Fruit fly (Drosophila melanogaster) whole organism, embryonic: ENCODE data around the gene PolD3.

Experiments
- Awh ChIP-seq: fragments of 200-800 bp; sonication (Bioruptor generic); IDR thresholded peaks from 2 replicates; pipeline ENCODE4, ENCODE4 v1.3.6; 2022; ENCODE audit warnings: missing biosample characterization, missing genetic modification characterization
- B-H2 ChIP-seq: fragments of 200-800 bp; sonication (Bioruptor generic); optimal IDR thresholded peaks from 2 replicates; lab custom pipeline; 2018; ENCODE audit warnings: missing biosample characterization, mild to moderate bottlenecking, missing genetic modification characterization
- CG10565 ChIP-seq: fragments of 200-800 bp; sonication (Bioruptor generic); optimal IDR thresholded peaks from 3 replicates; lab custom pipeline; 2016; ENCODE audit warnings: missing biosample characterization, mild to moderate bottlenecking, missing genetic modification characterization
- CG11560 ChIP-seq: fragments of 200-800 bp; sonication (Bioruptor generic); IDR thresholded peaks from 3 replicates; pipeline ENCODE4 v1.3.6; 2022; ENCODE audit warnings: missing biosample characterization, missing genetic modification characterization
- CG12769 ChIP-seq: fragments of 200-800 bp; sonication (Bioruptor generic); optimal IDR thresholded peaks from 2 replicates; lab custom pipeline; 2019; ENCODE audit warnings: missing biosample characterization, mild to moderate bottlenecking, missing genetic modification characterization, moderate library complexity
- CG13624 ChIP-seq: fragments of 200-800 bp; sonication (Bioruptor generic); optimal IDR thresholded peaks from 2 replicates; lab custom pipeline; 2016; ENCODE audit warnings: missing biosample characterization, missing genetic modification characterization
- CG15479 ChIP-seq: fragments of 200-800 bp; sonication (Bioruptor generic); optimal IDR thresholded peaks from 3 replicates; lab custom pipeline; 2019; ENCODE audit warnings: missing biosample characterization, mild to moderate bottlenecking, missing genetic modification characterization, moderate library complexity
- CG17359 ChIP-seq: fragments of 200-800 bp; sonication (Bioruptor generic); optimal IDR thresholded peaks from 3 replicates; lab custom pipeline; 2018; ENCODE audit warnings: missing biosample characterization, mild to moderate bottlenecking, missing genetic modification characterization, moderate library complexity
- CG1832 ChIP-seq: fragments of 200-800 bp; sonication (Bioruptor generic); optimal IDR thresholded peaks from 2 replicates; lab custom pipeline; 2017; ENCODE audit warnings: missing biosample characterization, mild to moderate bottlenecking, missing genetic modification characterization, inconsistent platforms
- CG2712 ChIP-seq: fragments of 200-800 bp; optimal IDR thresholded peaks from 3 replicates; lab custom pipeline; 2019; ENCODE audit warnings: missing biosample characterization, mild to moderate bottlenecking, missing genetic modification characterization, moderate library complexity
- CG2875 ChIP-seq: fragments of 200-800 bp; sonication (Bioruptor generic); optimal IDR thresholded peaks from 2 replicates; lab custom pipeline; 2017; ENCODE audit warnings: missing biosample characterization, mild to moderate bottlenecking, missing genetic modification characterization, missing genetic modification reagents
- CG2889 ChIP-seq: fragments of 200-800 bp; sonication (Bioruptor generic); IDR thresholded peaks from 3 replicates; pipeline ENCODE4 v1.3.6; 2022; ENCODE audit warnings: missing biosample characterization, missing genetic modification characterization
- CG32532 ChIP-seq: fragments of 200-800 bp; sonication (Bioruptor generic); IDR thresholded peaks from 2 replicates; pipeline ENCODE4 v1.3.6; 2022; ENCODE audit warnings: missing biosample characterization, missing genetic modification characterization
- CG3847 ChIP-seq: fragments of 200-800 bp; sonication (Bioruptor generic); IDR thresholded peaks from 2 replicates; pipeline ENCODE4 v1.3.6; 2022; ENCODE audit warnings: missing biosample characterization, missing genetic modification characterization
- CG42726 ChIP-seq: fragments of 200-800 bp; sonication (Bioruptor generic); IDR thresholded peaks from 2 replicates; pipeline ENCODE4 v1.3.6; 2022; ENCODE audit warnings: missing biosample characterization, missing genetic modification characterization; ENCODE audit not compliant: partially characterized antibody
- CG9932 ChIP-seq: fragments of 200-800 bp; sonication (Bioruptor generic); IDR thresholded peaks from 2 replicates; pipeline ENCODE4 v1.3.6; 2022; ENCODE audit warnings: missing biosample characterization, missing genetic modification characterization
- CoRest ChIP-seq: fragments of 200-800 bp; sonication (Bioruptor generic); optimal IDR thresholded peaks from 3 replicates; lab custom pipeline; 2018; ENCODE audit warnings: missing biosample characterization, mild to moderate bottlenecking, missing genetic modification characterization, moderate library complexity
- E2f1 ChIP-seq: fragments of 200-800 bp; sonication (Bioruptor generic); IDR thresholded peaks from 2 replicates; pipeline ENCODE4 v1.3.6; 2022; ENCODE audit warnings: missing biosample characterization, missing genetic modification characterization
- Ets65A ChIP-seq: fragments of 200-800 bp; sonication (Bioruptor generic); peaks from one replicate; lab custom pipeline; 2016; ENCODE audit warnings: missing biosample characterization, missing genetic modification characterization
- Fer1 ChIP-seq: fragments of 200-800 bp; sonication (Bioruptor generic); optimal IDR thresholded peaks from 2 replicates; lab custom pipeline; 2017; ENCODE audit warnings: missing biosample characterization, mild to moderate bottlenecking, missing genetic modification characterization
- HHEX ChIP-seq: fragments of 200-800 bp; sonication (Bioruptor generic); optimal IDR thresholded peaks from 3 replicates; lab custom pipeline; 2017; ENCODE audit warnings: missing biosample characterization, mild to moderate bottlenecking, missing genetic modification characterization, missing genetic modification reagents
- Hey ChIP-seq: fragments of 200-800 bp; sonication (Bioruptor generic); optimal IDR thresholded peaks from 3 replicates; lab custom pipeline; 2018; ENCODE audit warnings: missing biosample characterization, mild to moderate bottlenecking, missing genetic modification characterization
- Lhr ChIP-seq: fragments of 200-800 bp; sonication (Bioruptor generic); optimal IDR thresholded peaks from 3 replicates; lab custom pipeline; 2017; ENCODE audit warnings: mild to moderate bottlenecking, missing biosample characterization, missing genetic modification reagents, missing genetic modification characterization
- MESR4 ChIP-seq: fragments of 200-800 bp; sonication (Bioruptor generic); optimal IDR thresholded peaks from 2 replicates; lab custom pipeline; 2018; ENCODE audit warnings: missing biosample characterization, mild to moderate bottlenecking, missing genetic modification characterization, moderate library complexity
- Mad ChIP-seq: fragments of 200-800 bp; sonication (Bioruptor generic); optimal IDR thresholded peaks from 2 replicates; lab custom pipeline; 2016; ENCODE audit warnings: missing biosample characterization, missing genetic modification characterization
- Med ChIP-seq: fragments of 200-800 bp; sonication (Bioruptor generic); peaks from one replicate; lab custom pipeline; 2016; ENCODE audit warnings: missing biosample characterization, missing genetic modification characterization, mild to moderate bottlenecking, inconsistent platforms, moderate library complexity
- Nf-YA ChIP-seq: fragments of 200-800 bp; sonication (Bioruptor generic); IDR thresholded peaks from 2 replicates; pipeline ENCODE4 v1.3.6; 2022; ENCODE audit warnings: missing biosample characterization, missing genetic modification characterization
- Ptx1 ChIP-seq: fragments of 200-800 bp; sonication (Bioruptor generic); IDR thresholded peaks from 2 replicates; pipeline ENCODE4 v1.3.6; 2022; ENCODE audit warnings: missing biosample characterization, missing genetic modification characterization
- Sin3A ChIP-seq: fragments of >200 bp; optimal IDR thresholded peaks from 2 replicates; lab custom pipeline; 2018
- Sox102F ChIP-seq: fragments of 200-800 bp; sonication (Bioruptor generic); optimal IDR thresholded peaks from 2 replicates; lab custom pipeline; 2018; ENCODE audit warnings: missing biosample characterization, mild to moderate bottlenecking, missing genetic modification characterization, moderate library complexity
- Xbp1 ChIP-seq: fragments of 200-800 bp; sonication (Bioruptor generic); optimal IDR thresholded peaks from 3 replicates; lab custom pipeline; 2016; ENCODE audit warnings: missing biosample characterization, mild to moderate bottlenecking, missing genetic modification characterization
- al ChIP-seq: fragments of 200-800 bp; sonication (Bioruptor generic); IDR thresholded peaks from 2 replicates; pipeline ENCODE4 v1.3.6; 2022; ENCODE audit warnings: missing biosample characterization, missing genetic modification characterization
- ato ChIP-seq: fragments of 200-800 bp; sonication (Bioruptor generic); IDR thresholded peaks from 2 replicates; pipeline ENCODE4 v1.3.6; 2022; ENCODE audit warnings: missing biosample characterization, missing genetic modification characterization; ENCODE audit not compliant: partially characterized antibody
- ci ChIP-seq: fragments of 200-800 bp; sonication (Bioruptor generic); IDR thresholded peaks from 3 replicates; pipeline ENCODE4 v1.3.6; 2022; ENCODE audit warnings: missing biosample characterization, missing genetic modification characterization
- crc ChIP-seq: fragments of 200-800 bp; sonication (Bioruptor generic); optimal IDR thresholded peaks from 2 replicates; lab custom pipeline; 2016; ENCODE audit warnings: missing biosample characterization, missing genetic modification characterization
- dan ChIP-seq: fragments of 200-800 bp; sonication (Bioruptor generic); IDR thresholded peaks from 2 replicates; pipeline ENCODE4 v1.3.6; 2022; ENCODE audit warnings: missing biosample characterization, missing genetic modification characterization
- dati ChIP-seq: fragments of 200-800 bp; sonication (Bioruptor generic); IDR thresholded peaks from 2 replicates; pipeline ENCODE4 v1.3.6; 2022; ENCODE audit warnings: missing biosample characterization, missing genetic modification characterization
- dm ChIP-seq: fragments of 200-800 bp; sonication (Bioruptor generic); optimal IDR thresholded peaks from 3 replicates; lab custom pipeline; 2016; ENCODE audit warnings: missing biosample characterization, missing genetic modification characterization
- gcm2 ChIP-seq: fragments of 200-800 bp; sonication (Bioruptor generic); optimal IDR thresholded peaks from 2 replicates; lab custom pipeline; 2016; ENCODE audit warnings: missing biosample characterization, missing genetic modification characterization
- mam ChIP-seq: fragments of 200-800 bp; sonication (Bioruptor generic); optimal IDR thresholded peaks from 3 replicates; lab custom pipeline; 2016; ENCODE audit warnings: missing biosample characterization, missing genetic modification characterization
- mirr ChIP-seq: fragments of 200-800 bp; sonication (Bioruptor generic); optimal IDR thresholded peaks from 3 replicates; lab custom pipeline; 2018; ENCODE audit warnings: missing biosample characterization, mild to moderate bottlenecking, missing genetic modification characterization
- nau ChIP-seq: fragments of 200-800 bp; sonication (Bioruptor generic); optimal IDR thresholded peaks from 3 replicates; lab custom pipeline; 2017; ENCODE audit warnings: missing biosample characterization, mild to moderate bottlenecking, missing genetic modification characterization, missing genetic modification reagents
- nom ChIP-seq: fragments of 200-800 bp; sonication (Bioruptor generic); optimal IDR thresholded peaks from 2 replicates; lab custom pipeline; 2017; ENCODE audit warnings: missing biosample characterization, missing genetic modification characterization, mild to moderate bottlenecking, moderate library complexity, missing genetic modification reagents
- pnt ChIP-seq: fragments of 200-800 bp; sonication (Bioruptor generic); optimal IDR thresholded peaks from 3 replicates; lab custom pipeline; 2016; ENCODE audit warnings: missing biosample characterization, missing genetic modification characterization
- pum ChIP-seq: fragments of 200-800 bp; sonication (Bioruptor generic); optimal IDR thresholded peaks from 2 replicates; lab custom pipeline; 2016; ENCODE audit warnings: missing biosample characterization, missing genetic modification characterization
- seq ChIP-seq: fragments of 200-800 bp; sonication (Bioruptor generic); IDR thresholded peaks from 2 replicates; pipeline ENCODE4 v1.3.6; 2022; ENCODE audit warnings: missing biosample characterization, missing genetic modification characterization
- stwl ChIP-seq: fragments of 200-800 bp; sonication (Bioruptor generic); optimal IDR thresholded peaks from 3 replicates; lab custom pipeline; 2018; ENCODE audit warnings: missing biosample characterization, mild to moderate bottlenecking, missing genetic modification characterization, moderate library complexity
- tna ChIP-seq: fragments of 200-800 bp; sonication (Bioruptor generic); IDR thresholded peaks from 2 replicates; pipeline ENCODE4 v1.3.6; 2022; ENCODE audit warnings: missing biosample characterization, missing genetic modification characterization; ENCODE audit not compliant: partially characterized antibody
- trem ChIP-seq: fragments of 200-800 bp; optimal IDR thresholded peaks from 3 replicates; lab custom pipeline; 2019; ENCODE audit warnings: missing biosample characterization, mild to moderate bottlenecking, missing genetic modification characterization, moderate library complexity
- zen2 ChIP-seq: fragments of 200-800 bp; sonication (Bioruptor generic); IDR thresholded peaks from 3 replicates; pipeline ENCODE4 v1.3.6; 2022; ENCODE audit warnings: missing biosample characterization, missing genetic modification characterization; ENCODE audit not compliant: partially characterized antibody

PolD3 gene

DNA sequence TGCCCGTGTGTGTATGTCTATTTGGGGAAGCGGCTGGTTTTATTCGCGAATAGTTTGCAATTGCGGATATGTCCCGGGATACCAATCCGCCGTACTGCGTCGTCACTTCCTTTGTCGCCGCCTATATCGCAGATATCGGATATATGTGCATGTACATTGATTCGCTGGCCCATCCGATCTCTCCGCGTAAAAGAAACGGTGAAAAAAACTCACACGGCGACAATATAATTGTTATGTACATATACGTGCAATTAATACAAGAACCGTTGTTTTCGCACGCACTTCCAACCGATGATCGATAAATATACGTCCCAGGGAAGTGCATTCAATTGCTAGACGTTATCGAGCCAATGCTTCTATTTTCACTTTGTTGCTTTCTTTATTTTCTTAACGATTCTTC is 15.2 kb upstream of the PolD3 start:
- TF ChIP-seq nom (GFP tag; lab: Kevin White, UChicago): peak; percentile 8
- no peak for TF ChIP-seq Sin3A (lab: Kevin White, UChicago)
- no peak for TF ChIP-seq seq (GFP tag; lab: Robert Waterston, UW)
- TF ChIP-seq CG15479: peak; percentile 21
- 0 out of 2 replicates have a peak, but pooled peaks have one; percentile 16 for TF ChIP-seq Awh (GFP tag; lab: Robert Waterston, UW)
- TF ChIP-seq Med (GFP tag; lab: Kevin White, UChicago): peak; percentile 41

DNA sequence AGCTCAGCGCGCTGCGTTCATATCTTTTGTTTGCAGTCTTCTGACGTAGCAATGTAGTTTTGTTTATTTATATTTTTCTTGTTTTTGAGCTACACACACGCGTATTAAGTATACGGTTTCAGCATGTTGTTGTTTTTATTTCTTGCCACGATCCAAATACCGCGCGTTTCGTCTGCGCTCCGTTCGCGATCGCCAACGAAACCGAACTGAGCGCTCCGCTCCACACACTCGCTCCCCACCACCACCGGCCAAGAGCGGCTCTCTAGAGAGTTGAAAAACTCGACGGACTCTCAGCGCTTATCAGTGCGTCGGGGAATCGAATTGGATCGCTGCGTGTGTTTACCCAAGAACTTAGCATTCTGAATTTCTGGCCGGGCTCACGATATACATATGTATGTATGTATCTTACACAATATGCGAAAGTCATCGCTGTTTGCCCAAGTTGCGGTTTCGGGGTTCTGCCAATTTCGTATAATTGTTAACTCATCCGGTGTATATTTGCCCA is 8.4 kb upstream of the PolD3 start, which contains the start of gene yuri:
Gene yuri (minus strand): TSS at position 210 of the 505 bp plus-strand sequence.
- peak; percentile 36; the same call in 1 of the 2 replicates for TF ChIP-seq tna (GFP tag; lab: Robert Waterston, UW)
- TF ChIP-seq pnt: no peak
- TF ChIP-seq CG12769: no peak
- no peak for TF ChIP-seq nau (GFP tag; lab: Kevin White, UChicago)
- peak; percentile 37; the same call in 1 of the 2 replicates for TF ChIP-seq Nf-YA (GFP tag; lab: Robert Waterston, UW)
- TF ChIP-seq Lhr (GFP tag; lab: Kevin White, UChicago): no peak
- TF ChIP-seq Xbp1: no peak
- no peak for TF ChIP-seq Ptx1 (GFP tag; lab: Robert Waterston, UW)
- TF ChIP-seq HHEX: peak; percentile 23
- no peak for TF ChIP-seq Hey
- TF ChIP-seq Mad (GFP tag; lab: Kevin White, UChicago): no peak
- no peak for TF ChIP-seq al
- peak; percentile 24 for TF ChIP-seq CG17359 (tag; lab: Kevin White, UChicago)
- TF ChIP-seq CG9932 (GFP tag; lab: Robert Waterston, UW): no peak
- peak; percentile 72 for TF ChIP-seq Fer1
- peak; percentile 21 for TF ChIP-seq CG13624 (GFP tag; lab: Kevin White, UChicago)
- peak; percentile 46 for TF ChIP-seq dm (GFP tag; lab: Kevin White, UChicago)
- TF ChIP-seq CG2875: peak; percentile 28
- no peak for TF ChIP-seq CG42726
- no peak for TF ChIP-seq E2f1 (GFP tag; lab: Robert Waterston, UW)
- TF ChIP-seq Sox102F (GFP tag; lab: Kevin White, UChicago): no peak
- TF ChIP-seq CG32532 (GFP tag; lab: Robert Waterston, UW): peak; percentile 79; the same call in 1 of the 2 replicates
- TF ChIP-seq CG1832: no peak
- TF ChIP-seq trem (tag; lab: Kevin White, UChicago): peak; percentile 40
- no peak for TF ChIP-seq dati (GFP tag; lab: Robert Waterston, UW)
- peak; percentile 10 for TF ChIP-seq MESR4 (GFP tag; lab: Kevin White, UChicago)
- TF ChIP-seq B-H2 (GFP tag; lab: Kevin White, UChicago): peak; percentile 8
- peak; percentile 70 for TF ChIP-seq Ets65A (GFP tag; lab: Kevin White, UChicago)
- TF ChIP-seq ci (GFP tag; lab: Robert Waterston, UW): peak; percentile 80
- TF ChIP-seq mirr (GFP tag; lab: Kevin White, UChicago): peak; percentile 71
- TF ChIP-seq pum (GFP tag; lab: Kevin White, UChicago): no peak
- no peak for TF ChIP-seq dan
- TF ChIP-seq CG3847: no peak
- TF ChIP-seq zen2 (GFP tag; lab: Robert Waterston, UW): 0 out of 3 replicates have a peak, but pooled peaks have one; percentile 70
- TF ChIP-seq gcm2 (GFP tag; lab: Kevin White, UChicago): no peak
- no peak for TF ChIP-seq CG10565 (GFP tag; lab: Kevin White, UChicago)
- TF ChIP-seq CG2712 (tag; lab: Kevin White, UChicago): no peak
- TF ChIP-seq CoRest: no peak
- peak; percentile 10 for TF ChIP-seq stwl (tag; lab: Kevin White, UChicago)
- TF ChIP-seq CG2889 (GFP tag; lab: Robert Waterston, UW): no peak
- TF ChIP-seq mam (GFP tag; lab: Kevin White, UChicago): no peak
- no peak for TF ChIP-seq ato (GFP tag; lab: Robert Waterston, UW)
- TF ChIP-seq crc: no peak
- no peak for TF ChIP-seq CG11560 (tag; lab: Robert Waterston, UW)
